Worm (Caenorhabditis elegans): ENCODE results near the gene F25E5.1.

The F25E5.1 gene

DNA sequence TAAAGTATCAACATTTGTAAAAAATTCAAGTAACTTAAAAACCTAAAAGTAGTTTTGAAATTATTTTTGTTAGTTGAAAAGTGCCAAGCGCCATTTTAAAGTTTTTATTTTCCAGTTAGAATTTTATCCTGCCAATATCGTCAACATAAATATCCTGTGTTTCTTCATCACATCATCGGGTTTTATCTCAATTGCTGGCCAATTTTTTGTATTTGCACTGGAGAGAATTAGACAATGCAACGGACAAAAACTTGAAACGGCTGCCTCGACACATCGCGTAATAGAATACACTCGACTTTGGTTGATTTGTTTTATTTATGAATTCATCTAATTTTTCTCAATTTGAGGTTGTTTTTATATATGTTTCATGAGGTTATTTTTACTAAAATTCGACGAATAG lies 10.7 kb upstream of the F25E5.1 start, which contains the start of gene F25E5.2:
Gene F25E5.2 (plus strand): TSS at position 301 of the 400 bp plus-strand sequence.
- TF ChIP-seq ama-1 (optimal IDR thresholded peaks at IDR 0.05): no peak
- no peak for TF ChIP-seq mbf-1 (tag; optimal IDR thresholded peaks at IDR 0.05)
- TF ChIP-seq blmp-1 (tag; optimal IDR thresholded peaks at IDR 0.05; ENCODE audit: insufficient read depth): no peak
- TF ChIP-seq sem-4 (tag; optimal IDR thresholded peaks at IDR 0.05): no peak
- TF ChIP-seq crh-2 (tag; optimal IDR thresholded peaks at IDR 0.05): no peak
- TF ChIP-seq sma-9 (GFP tag; optimal IDR thresholded peaks at IDR 0.05): no peak
- no peak for TF ChIP-seq sma-9 (tag; optimal IDR thresholded peaks at IDR 0.05)
- TF ChIP-seq elt-1 (tag; optimal IDR thresholded peaks at IDR 0.05): no peak
- no peak for TF ChIP-seq ztf-4 (tag; optimal IDR thresholded peaks at IDR 0.05)
- TF ChIP-seq R02D3.7 (tag; optimal IDR thresholded peaks at IDR 0.05): no peak
- no peak for TF ChIP-seq ztf-1 (GFP tag; conservative IDR thresholded peaks at IDR 0.05)
- no peak for TF ChIP-seq nhr-129 (tag; optimal IDR thresholded peaks at IDR 0.05)
- no peak for TF ChIP-seq nhr-12 (tag; optimal IDR thresholded peaks at IDR 0.05)
- no peak for TF ChIP-seq ceh-16 (tag; optimal IDR thresholded peaks at IDR 0.05)
- no peak for TF ChIP-seq skn-1 (tag; optimal IDR thresholded peaks at IDR 0.05)
- TF ChIP-seq C34F6.9 (tag; optimal IDR thresholded peaks at IDR 0.05): no peak
- TF ChIP-seq snpc-4 (tag; optimal IDR thresholded peaks at IDR 0.05): no peak
- TF ChIP-seq ztf-11 (tag; optimal IDR thresholded peaks at IDR 0.05): no peak

DNA sequence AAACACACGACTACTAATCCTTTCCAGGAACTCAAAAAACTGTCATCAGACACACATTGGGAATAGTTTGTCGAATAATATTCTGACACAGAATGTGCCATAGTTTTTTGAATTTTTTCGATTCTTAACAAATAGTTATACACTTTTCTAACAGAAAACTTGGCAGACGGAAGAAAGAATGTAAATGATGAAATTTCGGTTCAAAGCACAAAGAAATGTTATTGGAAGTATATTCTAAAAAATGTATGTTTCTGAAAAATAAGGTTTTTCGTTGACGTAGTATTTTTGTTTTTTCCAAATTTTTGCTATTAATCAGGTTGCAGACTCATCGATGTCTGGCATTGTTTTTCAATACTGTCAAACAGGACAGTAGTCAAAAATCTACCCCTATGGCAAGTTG lies 4.8 kb upstream of the F25E5.1 start, which contains the start of gene srh-92:
Gene srh-92 (minus strand): TSS at position 101 of the 400 bp plus-strand sequence.
- TF ChIP-seq snpc-4 (tag; optimal IDR thresholded peaks at IDR 0.05): no peak
- no peak for TF ChIP-seq R02D3.7 (tag; optimal IDR thresholded peaks at IDR 0.05)
- TF ChIP-seq fos-1 (tag; optimal IDR thresholded peaks at IDR 0.05): no peak
- no peak for TF ChIP-seq C34F6.9 (tag; optimal IDR thresholded peaks at IDR 0.05)
- TF ChIP-seq ZK546.5 (tag; optimal IDR thresholded peaks at IDR 0.05): no peak
- TF ChIP-seq gmeb-1 (tag; optimal IDR thresholded peaks at IDR 0.05): no peak
- no peak for TF ChIP-seq nhr-77 (tag; optimal IDR thresholded peaks at IDR 0.05)
- no peak for TF ChIP-seq crh-2 (tag; optimal IDR thresholded peaks at IDR 0.05)
- TF ChIP-seq nhr-11 (tag; optimal IDR thresholded peaks at IDR 0.05): no peak
- no peak for TF ChIP-seq egl-27 (tag; optimal IDR thresholded peaks at IDR 0.05)
- no peak for TF ChIP-seq blmp-1 (tag; optimal IDR thresholded peaks at IDR 0.05; ENCODE audit: insufficient read depth)
- no peak for TF ChIP-seq elt-1 (tag; optimal IDR thresholded peaks at IDR 0.05)
- TF ChIP-seq ceh-82 (tag; optimal IDR thresholded peaks at IDR 0.05): no peak
- TF ChIP-seq nhr-23 (tag; optimal IDR thresholded peaks at IDR 0.05): no peak
- no peak for TF ChIP-seq lin-11 (tag; optimal IDR thresholded peaks at IDR 0.05)

DNA sequence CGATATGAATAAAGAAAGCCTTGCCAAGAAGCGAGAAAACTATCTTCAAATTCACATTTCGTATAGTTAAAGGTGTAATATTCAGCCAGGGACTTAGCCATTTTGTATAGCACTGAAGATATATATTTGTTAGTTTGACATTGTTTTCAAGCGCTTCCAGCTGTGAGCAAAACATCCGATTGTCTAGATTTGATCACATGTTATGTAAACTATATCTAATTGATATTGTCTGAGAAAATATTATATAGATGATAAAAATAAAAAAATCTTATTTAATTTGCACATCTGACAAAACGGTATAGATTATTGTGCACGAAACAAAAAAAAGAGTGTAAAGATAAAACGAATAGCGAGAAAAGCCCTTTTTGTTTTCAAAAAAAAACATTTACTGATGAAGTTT lies 988 bp upstream of the F25E5.1 start, which contains the start of gene srh-89:
Gene srh-89 (minus strand): TSS at position 101 of the 400 bp plus-strand sequence.
- no peak for TF ChIP-seq ceh-16 (tag; optimal IDR thresholded peaks at IDR 0.05)
- TF ChIP-seq sma-3 (GFP tag; optimal IDR thresholded peaks at IDR 0.05): no peak
- TF ChIP-seq ceh-82 (tag; optimal IDR thresholded peaks at IDR 0.05): no peak
- TF ChIP-seq crh-2 (tag; optimal IDR thresholded peaks at IDR 0.05): no peak
- no peak for TF ChIP-seq ztf-4 (tag; optimal IDR thresholded peaks at IDR 0.05)

- TF ChIP-seq skn-1 (tag; optimal IDR thresholded peaks at IDR 0.05): no peak
- no peak for TF ChIP-seq nhr-129 (tag; optimal IDR thresholded peaks at IDR 0.05)
- TF ChIP-seq nhr-237 (tag; optimal IDR thresholded peaks at IDR 0.05): no peak
- no peak for TF ChIP-seq nhr-25 (tag; optimal IDR thresholded peaks at IDR 0.05)
- no peak for TF ChIP-seq nhr-21 (tag; optimal IDR thresholded peaks at IDR 0.05)
- no peak for TF ChIP-seq Y55F3AM.14 (GFP tag; optimal IDR thresholded peaks at IDR 0.05)
- TF ChIP-seq nhr-11 (tag; optimal IDR thresholded peaks at IDR 0.05): no peak
- TF ChIP-seq alr-1 (tag; optimal IDR thresholded peaks at IDR 0.05): no peak
- TF ChIP-seq ama-1 (optimal IDR thresholded peaks at IDR 0.05): no peak
These were observed 7.1 kb downstream of the F25E5.1 start, which contains the start of gene str-28 for ce11 chrV:7472815-7473214. Gene str-28, minus strand, starts transcription at chrV:7472915.

DNA sequence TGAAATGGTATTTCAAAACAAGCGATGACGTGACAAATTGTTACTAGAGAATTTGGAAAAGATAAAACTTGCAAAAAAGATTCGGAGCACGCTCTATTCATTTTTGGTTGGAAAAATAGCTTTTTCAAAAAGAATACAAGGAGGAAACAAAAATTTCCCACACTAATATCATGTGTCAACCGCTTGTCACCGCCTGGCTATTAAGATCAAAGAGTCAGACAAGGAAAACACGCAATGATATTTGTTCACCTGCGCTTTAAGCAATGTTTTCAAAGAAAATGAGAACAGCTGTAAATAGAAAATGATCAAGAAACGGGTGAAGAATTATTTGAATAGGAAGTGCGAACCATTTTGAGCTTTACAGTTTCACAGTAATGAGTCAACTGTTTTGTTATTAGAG lies 11.1 kb downstream of the F25E5.1 start, which contains the start of gene srh-125:
Gene srh-125 (minus strand): TSS at position 101 of the 400 bp plus-strand sequence.
- TF ChIP-seq fos-1 (tag; optimal IDR thresholded peaks at IDR 0.05): no peak
- no peak for TF ChIP-seq ceh-82 (tag; optimal IDR thresholded peaks at IDR 0.05)
- no peak for TF ChIP-seq unc-39 (tag; optimal IDR thresholded peaks at IDR 0.05)
- TF ChIP-seq ama-1 (optimal IDR thresholded peaks at IDR 0.05): no peak
- no peak for TF ChIP-seq elt-1 (tag; optimal IDR thresholded peaks at IDR 0.05)
- TF ChIP-seq unc-62 (GFP tag; optimal IDR thresholded peaks at IDR 0.05): no peak
- TF ChIP-seq sem-4 (tag; optimal IDR thresholded peaks at IDR 0.05): no peak
- no peak for TF ChIP-seq Y55F3AM.14 (GFP tag; optimal IDR thresholded peaks at IDR 0.05)
- TF ChIP-seq nhr-77 (tag; optimal IDR thresholded peaks at IDR 0.05): no peak
- no peak for TF ChIP-seq elt-3 (tag; optimal IDR thresholded peaks at IDR 0.05)
- TF ChIP-seq blmp-1 (tag; optimal IDR thresholded peaks at IDR 0.05; ENCODE audit: insufficient read depth): no peak
- TF ChIP-seq snpc-4 (tag; optimal IDR thresholded peaks at IDR 0.05): no peak
- no peak for TF ChIP-seq nhr-6 (tag; optimal IDR thresholded peaks at IDR 0.05)
- TF ChIP-seq peb-1 (tag; optimal IDR thresholded peaks at IDR 0.05): no peak
- no peak for TF ChIP-seq mab-5 (tag; optimal IDR thresholded peaks at IDR 0.05)
- TF ChIP-seq ztf-1 (GFP tag; conservative IDR thresholded peaks at IDR 0.05): no peak
- no peak for TF ChIP-seq nhr-11 (tag; optimal IDR thresholded peaks at IDR 0.05)
